Fruit fly (Drosophila melanogaster): Measurements from ENCODE around the gene Spase22-23.

Spase22-23 gene

dm6 chr3R:24226744-24227143, 3.1 kb downstream of the Spase22-23 start, which contains the start of the genes Spps and CG13609 (continued):
- TF ChIP-seq Ssrp (tag; optimal IDR thresholded peaks at IDR 0.05): no peak
- TF ChIP-seq Rx (GFP tag; IDR thresholded peaks at IDR 0.05): no peak
- TF ChIP-seq BtbVII (GFP tag; optimal IDR thresholded peaks at IDR 0.05): no peak
- TF ChIP-seq Nf-YB (GFP tag; optimal IDR thresholded peaks at IDR 0.05): no peak
- no peak for TF ChIP-seq CG18619 (GFP tag; optimal IDR thresholded peaks at IDR 0.05)
- TF ChIP-seq sima (GFP tag; optimal IDR thresholded peaks at IDR 0.05): no peak
- TF ChIP-seq slbo (GFP tag; IDR thresholded peaks at IDR 0.05): peak; percentile 42; the same call in 1 of the 2 replicates
- no peak for TF ChIP-seq CG1602 (GFP tag; optimal IDR thresholded peaks at IDR 0.05)
- TF ChIP-seq Deaf1 (tag; optimal IDR thresholded peaks at IDR 0.05): no peak
- no peak for TF ChIP-seq CG11247 (GFP tag; IDR thresholded peaks at IDR 0.05)
- no peak for TF ChIP-seq fru (optimal IDR thresholded peaks at IDR 0.05)
- TF ChIP-seq CG6175 (GFP tag; IDR thresholded peaks at IDR 0.05): no peak
- TF ChIP-seq Myb (GFP tag; optimal IDR thresholded peaks at IDR 0.05): peak; percentile 95
- no peak for TF ChIP-seq Hr39 (optimal IDR thresholded peaks at IDR 0.05)
- TF ChIP-seq gcm2 (GFP tag; optimal IDR thresholded peaks at IDR 0.05): no peak
- no peak for TF ChIP-seq hth (optimal IDR thresholded peaks at IDR 0.05)
- TF ChIP-seq Opbp (GFP tag; IDR thresholded peaks at IDR 0.05; ENCODE audit: partially characterized antibody): peak; percentile 98
- TF ChIP-seq crp (GFP tag; optimal IDR thresholded peaks at IDR 0.05): peak in 1 of 2 experiments; percentile 1
- peak; percentile 12; the same call in 1 of the 2 replicates for TF ChIP-seq GATAe (GFP tag; conservative IDR thresholded peaks at IDR 0.05)
- TF ChIP-seq CG5953 (GFP tag; IDR thresholded peaks at IDR 0.05): no peak
- no peak for TF ChIP-seq so (GFP tag; IDR thresholded peaks at IDR 0.05)
- no peak for TF ChIP-seq CG30431 (GFP tag; optimal IDR thresholded peaks at IDR 0.05)
- TF ChIP-seq CG11723 (GFP tag; optimal IDR thresholded peaks at IDR 0.05): no peak
- TF ChIP-seq cad (GFP tag; optimal IDR thresholded peaks at IDR 0.05): no peak
- no peak for TF ChIP-seq Adf1 (GFP tag; IDR thresholded peaks at IDR 0.05)
- TF ChIP-seq Hmr (GFP tag; optimal IDR thresholded peaks at IDR 0.05): no peak
- TF ChIP-seq bbx (GFP tag; IDR thresholded peaks at IDR 0.05; ENCODE audit: partially characterized antibody): peak; percentile 98
- no peak for TF ChIP-seq CG1832 (GFP tag; optimal IDR thresholded peaks at IDR 0.05)
- TF ChIP-seq CG32767 (GFP tag; IDR thresholded peaks at IDR 0.05): no peak
- TF ChIP-seq Dbx (GFP tag; IDR thresholded peaks at IDR 0.05): 0 out of 3 replicates have a peak, but pooled peaks have one; percentile 53
- no peak for TF ChIP-seq CG2120 (GFP tag; optimal IDR thresholded peaks at IDR 0.05)
- peak; percentile 46 for TF ChIP-seq CG33557 (GFP tag; optimal IDR thresholded peaks at IDR 0.05)
- TF ChIP-seq Lpt (GFP tag; optimal IDR thresholded peaks at IDR 0.05): no peak
- TF ChIP-seq CG2712 (tag; optimal IDR thresholded peaks at IDR 0.05): peak; percentile 38
- TF ChIP-seq slp2 (GFP tag; optimal IDR thresholded peaks at IDR 0.05): no peak
- no peak for TF ChIP-seq Fer3 (tag; optimal IDR thresholded peaks at IDR 0.05)
- no peak for TF ChIP-seq ssp (GFP tag; IDR thresholded peaks at IDR 0.05)
- no peak for TF ChIP-seq CG9876 (GFP tag; optimal IDR thresholded peaks at IDR 0.05)
- TF ChIP-seq CG13287 (GFP tag; IDR thresholded peaks at IDR 0.05; ENCODE audit: partially characterized antibody): peak; percentile 96
- no peak for TF ChIP-seq exex (tag; optimal IDR thresholded peaks at IDR 0.05)
- TF ChIP-seq sob (GFP tag; IDR thresholded peaks at IDR 0.05): peak; percentile 47; the same call in 1 of the 2 replicates
- TF ChIP-seq gfzf (GFP tag; optimal IDR thresholded peaks at IDR 0.05): peak; percentile 55
- TF ChIP-seq CG14860 (GFP tag; IDR thresholded peaks at IDR 0.05; ENCODE audit: partially characterized antibody): peak; percentile 92
- TF ChIP-seq ase (GFP tag; IDR thresholded peaks at IDR 0.05): no peak
- no peak for TF ChIP-seq CG10979 (tag; optimal IDR thresholded peaks at IDR 0.05)
- TF ChIP-seq tx (GFP tag; optimal IDR thresholded peaks at IDR 0.05): no peak
- TF ChIP-seq CG6254 (GFP tag; optimal IDR thresholded peaks at IDR 0.05): no peak
- no peak for TF ChIP-seq Meics (GFP tag; optimal IDR thresholded peaks at IDR 0.05)
- TF ChIP-seq CG11085 (GFP tag; IDR thresholded peaks at IDR 0.05): no peak
- no peak for TF ChIP-seq CG1024 (GFP tag; IDR thresholded peaks at IDR 0.05)
- peak; percentile 9 for TF ChIP-seq CG8290 (GFP tag; optimal IDR thresholded peaks at IDR 0.05)
- TF ChIP-seq CG8290 (tag; optimal IDR thresholded peaks at IDR 0.05): peak in 1 of 2 experiments; percentile 74
- no peak for TF ChIP-seq lbe (GFP tag; optimal IDR thresholded peaks at IDR 0.05)
